Worm (Caenorhabditis elegans) whole organism, L4/young adult: ENCODE results near the gene pst-1.

ENCODE experiments used
- W03F9.2 ChIP-seq: fragments of 150-350 bp; optimal IDR thresholded peaks from 2 replicates; lab custom pipeline; 2014; ENCODE audit warnings: missing biosample characterization, missing genetic modification characterization
- dao-5 ChIP-seq: sonication (generic microtip); optimal IDR thresholded peaks from 2 replicates; lab custom pipeline; 2016; ENCODE audit warnings: missing genotype, missing genetic modification characterization, moderate library complexity, missing compliant biosample characterization

- TF ChIP-seq W03F9.2 (tag; lab: Kevin White, UChicago) (no peak), dao-5 (no peak)
These were observed 48.3 kb downstream of the pst-1 start for ce11 chrV:5991490-5992069.
